Worm (Caenorhabditis elegans) whole organism, L4 larva: Measurements from ENCODE around the gene aak-2.
A peak's percentile ranks its signal among the peaks of the same experiment; 100 is the strongest.

Experiments used
- D1046.2 ChIP-seq: fragments of 200-800 bp; sonication (Bioruptor generic); IDR thresholded peaks from 2 replicates; pipeline ENCODE4 v1.3.6; 2022; ENCODE audit warnings: missing genetic modification characterization, missing compliant biosample characterization
- F10B5.3 ChIP-seq: sonication (generic microtip); optimal IDR thresholded peaks from 2 replicates; lab custom pipeline; 2016; ENCODE audit warnings: mild to moderate bottlenecking, missing genetic modification characterization, missing compliant biosample characterization
- F49E8.2 ChIP-seq: sonication (generic microtip); optimal IDR thresholded peaks from 2 replicates; lab custom pipeline; 2016; ENCODE audit warnings: missing compliant biosample characterization, mild to moderate bottlenecking, missing genetic modification characterization, borderline replicate concordance
- R02D3.7 ChIP-seq: fragments of 150-350 bp; sonication (generic microtip); optimal IDR thresholded peaks from 3 replicates; lab custom pipeline; 2014; ENCODE audit warnings: missing biosample characterization, missing genetic modification characterization
- T20F7.1 ChIP-seq: fragments of 200-800 bp; sonication (Bioruptor generic); optimal IDR thresholded peaks from 2 replicates; lab custom pipeline; 2018; ENCODE audit warnings: mild to moderate bottlenecking, missing genetic modification characterization, missing compliant biosample characterization
- Y48G9A.11 ChIP-seq: fragments of 200-800 bp; sonication (Bioruptor generic); IDR thresholded peaks from 2 replicates; pipeline ENCODE4 v1.3.6; 2022; ENCODE audit warnings: missing genetic modification reagents, missing genetic modification characterization, missing compliant biosample characterization
- Y5F2A.4 ChIP-seq: fragments of 200-800 bp; sonication (Bioruptor generic); optimal IDR thresholded peaks from 2 replicates; lab custom pipeline; 2018; ENCODE audit warnings: mild to moderate bottlenecking, missing genetic modification characterization, missing compliant biosample characterization
- ZK337.2 ChIP-seq: fragments of 200-800 bp; sonication (Bioruptor generic); IDR thresholded peaks from 2 replicates; pipeline ENCODE4 v1.3.6; 2022; ENCODE audit warnings: missing genetic modification reagents, missing genetic modification characterization, missing compliant biosample characterization
- aly-2 ChIP-seq: sonication (generic microtip); optimal IDR thresholded peaks from 2 replicates; lab custom pipeline; 2018; ENCODE audit warnings: missing biosample characterization, missing genetic modification characterization
- arid-1 ChIP-seq: fragments of 200-800 bp; sonication (Bioruptor generic); conservative IDR thresholded peaks from 2 replicates; pipeline ENCODE4 v1.3.6; 2022; ENCODE audit warnings: missing genetic modification reagents, missing genetic modification characterization, missing compliant biosample characterization
- ceh-20 ChIP-seq: fragments of 200-800 bp; sonication (Bioruptor generic); IDR thresholded peaks from 2 replicates; pipeline ENCODE4 v1.3.6; 2022; ENCODE audit warnings: missing genetic modification reagents, missing genetic modification characterization, missing compliant biosample characterization
- ceh-28 ChIP-seq: fragments of 150-350 bp; optimal IDR thresholded peaks from 2 replicates; lab custom pipeline; 2014; ENCODE audit warnings: missing biosample characterization, missing genetic modification reagents, missing genetic modification characterization
- ceh-32 ChIP-seq: sonication (generic microtip); optimal IDR thresholded peaks from 2 replicates; lab custom pipeline; 2016; ENCODE audit warnings: mild to moderate bottlenecking, missing genetic modification characterization, missing compliant biosample characterization; ENCODE audit not compliant: poor library complexity
- ceh-44 ChIP-seq: fragments of 200-800 bp; sonication (Bioruptor generic); IDR thresholded peaks from 2 replicates; pipeline ENCODE4 v1.3.6; 2022; ENCODE audit warnings: missing genetic modification reagents, missing genetic modification characterization, missing compliant biosample characterization
- ceh-62 ChIP-seq: sonication (generic microtip); optimal IDR thresholded peaks from 2 replicates; lab custom pipeline; 2017; ENCODE audit warnings: missing biosample characterization, missing genetic modification characterization
- ctbp-1 ChIP-seq: fragments of 200-800 bp; sonication (Bioruptor generic); IDR thresholded peaks from 2 replicates; pipeline ENCODE4 v1.3.6; 2022; ENCODE audit warnings: missing genetic modification reagents, missing genetic modification characterization, missing compliant biosample characterization
- daf-16 ChIP-seq, 3 experiments: sonication (generic microtip); optimal IDR thresholded peaks; 2 replicates each; lab custom pipeline; 2016 to 2017; ENCODE audit warnings: missing genetic modification characterization in 3 of 3, missing genetic modification reagents in 3 of 3, mild to moderate bottlenecking in 2 of 3, missing compliant biosample characterization in 2 of 3, missing biosample characterization in 1 of 3, moderate library complexity in 1 of 3
- daf-19 ChIP-seq: fragments of 200-800 bp; sonication (Bioruptor generic); conservative IDR thresholded peaks from 2 replicates; pipeline ENCODE4 v1.3.6; 2022; ENCODE audit warnings: missing genetic modification characterization, missing compliant biosample characterization
- dmd-6 ChIP-seq: fragments of 200-800 bp; sonication (Bioruptor generic); IDR thresholded peaks from 2 replicates; pipeline ENCODE4 v1.3.6; 2022; ENCODE audit warnings: missing genetic modification reagents, missing genetic modification characterization, missing compliant biosample characterization
- duxl-1 ChIP-seq: sonication (generic microtip); optimal IDR thresholded peaks from 2 replicates; lab custom pipeline; 2016; ENCODE audit warnings: mild to moderate bottlenecking, missing genetic modification characterization, moderate library complexity, missing compliant biosample characterization; ENCODE audit not compliant: poor library complexity
- dve-1 ChIP-seq: sonication (generic microtip); optimal IDR thresholded peaks from 2 replicates; lab custom pipeline; 2017; ENCODE audit warnings: antibody characterized with exemption, mild to moderate bottlenecking, missing genetic modification characterization, missing compliant biosample characterization; ENCODE audit not compliant: insufficient read depth
- egl-27 ChIP-seq: sonication (generic microtip); optimal IDR thresholded peaks from 3 replicates; lab custom pipeline; 2017; ENCODE audit warnings: missing biosample characterization, missing genetic modification reagents, missing genetic modification characterization
- egl-43 ChIP-seq: fragments of 200-800 bp; sonication (Bioruptor generic); IDR thresholded peaks from 2 replicates; pipeline ENCODE4 v1.3.6; 2022; ENCODE audit warnings: missing genetic modification reagents, missing genetic modification characterization, missing compliant biosample characterization
- fkh-10 ChIP-seq: fragments of 150-350 bp; optimal IDR thresholded peaks from 2 replicates; lab custom pipeline; 2014; ENCODE audit warnings: missing biosample characterization, missing genetic modification reagents, missing genetic modification characterization
- gei-8 ChIP-seq: fragments of 200-800 bp; sonication (Bioruptor generic); optimal IDR thresholded peaks from 2 replicates; lab custom pipeline; 2018; ENCODE audit warnings: mild to moderate bottlenecking, missing genetic modification characterization, missing compliant biosample characterization
- lin-13 ChIP-seq: fragments of 150-350 bp; optimal IDR thresholded peaks from 2 replicates; lab custom pipeline; 2014; ENCODE audit warnings: missing biosample characterization, missing genetic modification reagents, missing genetic modification characterization
- lin-29 ChIP-seq: fragments of 200-800 bp; sonication (Bioruptor generic); IDR thresholded peaks from 2 replicates; pipeline ENCODE4 v1.3.6; 2022; ENCODE audit warnings: missing genetic modification reagents, missing genetic modification characterization, missing compliant biosample characterization
- lsy-2 ChIP-seq, 2 experiments: fragments of 150-350 bp in 1 of 2; sonication (generic microtip) in 1 of 2; optimal IDR thresholded peaks; 2 replicates each; lab custom pipeline; 2014 to 2017; ENCODE audit warnings: missing biosample characterization in 2 of 2, missing genetic modification characterization in 2 of 2
- mdl-1 ChIP-seq, 2 experiments: fragments of 150-350 bp in 1 of 2; sonication (generic microtip) in 1 of 2; optimal IDR thresholded peaks; 2 replicates each; lab custom pipeline; 2014 to 2017; ENCODE audit warnings: missing biosample characterization in 2 of 2, missing genetic modification characterization in 2 of 2
- mxl-3 ChIP-seq: fragments of 200-800 bp; sonication (Bioruptor generic); optimal IDR thresholded peaks from 2 replicates; lab custom pipeline; 2018; ENCODE audit warnings: mild to moderate bottlenecking, missing genetic modification characterization, missing compliant biosample characterization
- nhr-111 ChIP-seq: fragments of 200-800 bp; sonication (Bioruptor generic); optimal IDR thresholded peaks from 2 replicates; lab custom pipeline; 2018; ENCODE audit warnings: mild to moderate bottlenecking, missing genetic modification characterization, missing compliant biosample characterization
- nhr-237 ChIP-seq: sonication (generic microtip); optimal IDR thresholded peaks from 2 replicates; lab custom pipeline; 2017; ENCODE audit warnings: missing biosample characterization, missing genetic modification characterization
- nhr-28 ChIP-seq: fragments of 150-350 bp; optimal IDR thresholded peaks from 2 replicates; lab custom pipeline; 2014; ENCODE audit warnings: missing biosample characterization, missing genetic modification characterization
- nhr-41 ChIP-seq: fragments of 200-800 bp; sonication (Bioruptor generic); IDR thresholded peaks from 2 replicates; pipeline ENCODE4 v1.3.6; 2022; ENCODE audit warnings: missing genetic modification reagents, missing genetic modification characterization, missing compliant biosample characterization
- nhr-42 ChIP-seq: fragments of 200-800 bp; sonication (Bioruptor generic); IDR thresholded peaks from 2 replicates; pipeline ENCODE4 v1.3.6; 2022; ENCODE audit warnings: missing genetic modification characterization, missing compliant biosample characterization
- nhr-48 ChIP-seq: sonication (generic microtip); optimal IDR thresholded peaks from 2 replicates; lab custom pipeline; 2016; ENCODE audit warnings: mild to moderate bottlenecking, missing genetic modification characterization, missing compliant biosample characterization
- nhr-76 ChIP-seq: fragments of 150-350 bp; optimal IDR thresholded peaks from 2 replicates; lab custom pipeline; 2014; ENCODE audit warnings: missing biosample characterization, missing genetic modification characterization
- pha-4 ChIP-seq, 2 experiments: fragments of 150-350 bp in 1 of 2; fragments of 200-800 bp in 1 of 2; sonication (Bioruptor generic) in 1 of 2; IDR thresholded peaks in 1 of 2; optimal IDR thresholded peaks in 1 of 2; 2 replicates each; pipeline versions ENCODE4 v1.3.6 to Lab custom; 2014 to 2022; ENCODE audit warnings: missing genetic modification characterization in 2 of 2, missing genetic modification reagents in 2 of 2, missing biosample characterization in 1 of 2, missing compliant biosample characterization in 1 of 2
- skn-1 ChIP-seq: fragments of 150-350 bp; optimal IDR thresholded peaks from 2 replicates; lab custom pipeline; 2014; ENCODE audit warnings: missing biosample characterization, missing genetic modification characterization
- snpc-1.2 ChIP-seq: fragments of 200-800 bp; sonication (Bioruptor generic); IDR thresholded peaks from 2 replicates; pipeline ENCODE4 v1.3.6; 2022; ENCODE audit warnings: missing genetic modification reagents, missing genetic modification characterization, missing compliant biosample characterization
- snpc-4 ChIP-seq: fragments of 150-350 bp; optimal IDR thresholded peaks from 2 replicates; lab custom pipeline; 2014; ENCODE audit warnings: missing biosample characterization, missing genetic modification characterization
- tag-97 ChIP-seq: fragments of 200-800 bp; sonication (Bioruptor generic); IDR thresholded peaks from 2 replicates; pipeline ENCODE4 v1.3.6; 2022; ENCODE audit warnings: missing genetic modification characterization, missing compliant biosample characterization
- tra-1 ChIP-seq: fragments of 200-800 bp; sonication (Bioruptor generic); IDR thresholded peaks from 2 replicates; pipeline ENCODE4 v1.3.6; 2022; ENCODE audit warnings: missing genetic modification reagents, missing genetic modification characterization, missing compliant biosample characterization
- unc-39 ChIP-seq: sonication (generic microtip); optimal IDR thresholded peaks from 2 replicates; lab custom pipeline; 2017; ENCODE audit warnings: missing biosample characterization, missing genetic modification characterization
- unc-62 ChIP-seq, 3 experiments: fragments of 150-350 bp in 1 of 3; sonication (generic microtip); optimal IDR thresholded peaks in 2 of 3; peaks in 1 of 3; 1 replicate in 1 of 3; 2 replicates in 2 of 3; lab custom pipeline; 2014 to 2017; ENCODE audit warnings: missing biosample characterization in 3 of 3, missing genetic modification characterization in 3 of 3, missing genetic modification reagents in 3 of 3, missing genotype in 1 of 3
- zfp-3 ChIP-seq: fragments of 200-800 bp; sonication (Bioruptor generic); conservative IDR thresholded peaks from 2 replicates; pipeline ENCODE4 v1.3.6; 2022; ENCODE audit warnings: missing genetic modification reagents, missing genetic modification characterization, missing compliant biosample characterization
- zip-11 ChIP-seq: fragments of 200-800 bp; sonication (Bioruptor generic); IDR thresholded peaks from 2 replicates; pipeline ENCODE4 v1.3.6; 2022; ENCODE audit warnings: missing genetic modification characterization, missing compliant biosample characterization

Gene aak-2

ce11 chrX:16796826-16797225 lies 939 bp downstream of the aak-2 start (continued):
- no peak for TF ChIP-seq snpc-1.2
- peak; percentile 13 for TF ChIP-seq egl-27 (tag; lab: Kevin White, UChicago)
- peak; percentile 69 to 89 for TF ChIP-seq lsy-2 (tag; optimal IDR thresholded peaks at IDR 0.05; lab: Kevin White, UChicago)
- TF ChIP-seq ceh-32 (tag; lab: Kevin White, UChicago) = no peak
- TF ChIP-seq unc-39 (tag; lab: Kevin White, UChicago) = no peak
- TF ChIP-seq nhr-41 (GFP tag; lab: Robert Waterston, UW) = no peak
- peak; percentile 81 for TF ChIP-seq nhr-48
- TF ChIP-seq gei-8 (GFP tag; lab: Kevin White, UChicago) = peak; percentile 82

- TF ChIP-seq Y48G9A.11 (GFP tag; lab: Robert Waterston, UW) = no peak
- no peak for TF ChIP-seq nhr-237 (tag; lab: Kevin White, UChicago)
- TF ChIP-seq R02D3.7 (tag; lab: Kevin White, UChicago) = no peak
- TF ChIP-seq nhr-28 (tag; lab: Kevin White, UChicago) = peak; percentile 51
- no peak for TF ChIP-seq nhr-48
- peak in 1 of 2 experiments; percentile 96 for TF ChIP-seq unc-62 (GFP tag; optimal IDR thresholded peaks at IDR 0.05 in 1 of 2; lab: Kevin White, UChicago)
- TF ChIP-seq unc-62 (tag; optimal IDR thresholded peaks at IDR 0.05; lab: Kevin White, UChicago) = no peak
- no peak for TF ChIP-seq nhr-41 (GFP tag; lab: Robert Waterston, UW)
- no peak for TF ChIP-seq arid-1
- TF ChIP-seq unc-39 (tag; lab: Kevin White, UChicago) = no peak
- TF ChIP-seq snpc-1.2 = no peak
- TF ChIP-seq ZK337.2 = no peak
- no peak for TF ChIP-seq Y5F2A.4 (GFP tag; lab: Kevin White, UChicago)
- TF ChIP-seq T20F7.1 (GFP tag; lab: Kevin White, UChicago) = peak; percentile 14
- TF ChIP-seq lin-29 (GFP tag; lab: Robert Waterston, UW) = no peak
- TF ChIP-seq lin-13 (GFP tag; lab: Kevin White, UChicago) = no peak
- TF ChIP-seq duxl-1 (tag; lab: Kevin White, UChicago) = no peak
- TF ChIP-seq skn-1 (tag; lab: Kevin White, UChicago) = no peak
- no peak for TF ChIP-seq mxl-3 (GFP tag; lab: Kevin White, UChicago)
- TF ChIP-seq daf-16 (GFP tag; optimal IDR thresholded peaks at IDR 0.05; lab: Kevin White, UChicago) = no peak
- TF ChIP-seq daf-16 (tag; optimal IDR thresholded peaks at IDR 0.05; lab: Kevin White, UChicago) = peak; percentile 70
- no peak for TF ChIP-seq lsy-2 (tag; optimal IDR thresholded peaks at IDR 0.05; lab: Kevin White, UChicago)
- peak; percentile 9; the same call in 1 of the 2 replicates for TF ChIP-seq pha-4 (GFP tag; IDR thresholded peaks at IDR 0.05; lab: Robert Waterston, UW)
- no peak for TF ChIP-seq pha-4 (tag; optimal IDR thresholded peaks at IDR 0.05; lab: Kevin White, UChicago)
- TF ChIP-seq fkh-10 (GFP tag; lab: Kevin White, UChicago) = no peak
- TF ChIP-seq aly-2 (tag; lab: Kevin White, UChicago) = no peak
- no peak for TF ChIP-seq D1046.2 (GFP tag; lab: Robert Waterston, UW)
- TF ChIP-seq nhr-76 (tag; lab: Kevin White, UChicago) = no peak
- TF ChIP-seq ceh-44 (GFP tag; lab: Robert Waterston, UW) = no peak
- TF ChIP-seq dmd-6 (GFP tag; lab: Robert Waterston, UW) = peak; percentile 34
- no peak for TF ChIP-seq snpc-4 (tag; lab: Kevin White, UChicago)
- TF ChIP-seq dve-1 (tag; lab: Kevin White, UChicago) = peak; percentile 28
- no peak for TF ChIP-seq ctbp-1
- no peak for TF ChIP-seq ceh-62 (tag; lab: Kevin White, UChicago)
- TF ChIP-seq zip-11 (GFP tag; lab: Robert Waterston, UW) = no peak
- peak; percentile 41; the same call in 1 of the 2 replicates for TF ChIP-seq tra-1
- no peak for TF ChIP-seq tag-97
- TF ChIP-seq F49E8.2 (tag; lab: Kevin White, UChicago) = no peak
- TF ChIP-seq ceh-20 = no peak
- TF ChIP-seq daf-19 (GFP tag; lab: Robert Waterston, UW) = no peak
- TF ChIP-seq ceh-28 (tag; lab: Kevin White, UChicago) = no peak
- TF ChIP-seq gei-8 (GFP tag; lab: Kevin White, UChicago) = no peak
- TF ChIP-seq nhr-111 = no peak
- TF ChIP-seq zfp-3 (GFP tag; lab: Robert Waterston, UW) = no peak
- no peak for TF ChIP-seq mdl-1 (tag; optimal IDR thresholded peaks at IDR 0.05; lab: Kevin White, UChicago)
- no peak for TF ChIP-seq egl-43
- no peak for TF ChIP-seq nhr-42 (GFP tag; lab: Robert Waterston, UW)
- no peak for TF ChIP-seq F10B5.3 (tag; lab: Kevin White, UChicago)
Measured at ce11 chrX:16798621-16799020, 2.7 kb downstream of the aak-2 start.
